Fruit fly (Drosophila melanogaster) whole organism, embryonic: ENCODE results near the gene Hecw.

ENCODE experiments used
- Adf1 ChIP-seq: fragments of 200-800 bp; sonication (Bioruptor generic); IDR thresholded peaks from 2 replicates; pipeline ENCODE4 v1.3.6; 2022; ENCODE audit warnings: missing biosample characterization, missing genetic modification characterization
- B-H2 ChIP-seq: fragments of 200-800 bp; sonication (Bioruptor generic); optimal IDR thresholded peaks from 2 replicates; lab custom pipeline; 2018; ENCODE audit warnings: missing biosample characterization, mild to moderate bottlenecking, missing genetic modification characterization
- CG11398 ChIP-seq: fragments of 200-800 bp; sonication (Bioruptor generic); optimal IDR thresholded peaks from 2 replicates; lab custom pipeline; 2016; ENCODE audit warnings: missing biosample characterization, missing genetic modification characterization
- CG11504 ChIP-seq: fragments of 200-800 bp; sonication (Bioruptor generic); optimal IDR thresholded peaks from 3 replicates; lab custom pipeline; 2019; ENCODE audit warnings: missing biosample characterization, mild to moderate bottlenecking, missing genetic modification characterization, moderate library complexity
- CG11695 ChIP-seq: fragments of 200-800 bp; sonication (Bioruptor generic); IDR thresholded peaks from 3 replicates; pipeline ENCODE4 v1.3.6; 2022; ENCODE audit warnings: missing biosample characterization, missing genetic modification characterization
- CG12104 ChIP-seq: fragments of 200-800 bp; sonication (Bioruptor generic); optimal IDR thresholded peaks from 3 replicates; lab custom pipeline; 2016; ENCODE audit warnings: missing biosample characterization, missing genetic modification characterization
- CG1233 ChIP-seq: fragments of 200-800 bp; sonication (Bioruptor generic); optimal IDR thresholded peaks from 4 replicates; lab custom pipeline; 2018; ENCODE audit warnings: missing biosample characterization, mild to moderate bottlenecking, missing genetic modification characterization
- CG14014 ChIP-seq: fragments of 200-800 bp; sonication (Bioruptor generic); IDR thresholded peaks from 2 replicates; pipeline ENCODE4 v1.3.6; 2022; ENCODE audit warnings: missing biosample characterization, missing genetic modification characterization
- CG15269 ChIP-seq: fragments of 200-800 bp; sonication (Bioruptor generic); optimal IDR thresholded peaks from 2 replicates; lab custom pipeline; 2018; ENCODE audit warnings: missing biosample characterization, mild to moderate bottlenecking, missing genetic modification characterization, moderate library complexity
- CG16813 ChIP-seq: fragments of 200-800 bp; sonication (Bioruptor generic); IDR thresholded peaks from 3 replicates; pipeline ENCODE4 v1.3.6; 2022; ENCODE audit warnings: missing biosample characterization, missing genetic modification characterization; ENCODE audit not compliant: partially characterized antibody
- CG18262 ChIP-seq: fragments of 200-800 bp; optimal IDR thresholded peaks from 3 replicates; lab custom pipeline; 2019; ENCODE audit warnings: missing biosample characterization, mild to moderate bottlenecking, missing genetic modification characterization, moderate library complexity
- CG2712 ChIP-seq: fragments of 200-800 bp; optimal IDR thresholded peaks from 3 replicates; lab custom pipeline; 2019; ENCODE audit warnings: missing biosample characterization, mild to moderate bottlenecking, missing genetic modification characterization, moderate library complexity
- CG30020 ChIP-seq: fragments of 200-800 bp; optimal IDR thresholded peaks from 2 replicates; lab custom pipeline; 2019; ENCODE audit warnings: missing biosample characterization, mild to moderate bottlenecking, missing genetic modification characterization, moderate library complexity
- CG31224 ChIP-seq: fragments of 200-800 bp; sonication (Bioruptor generic); IDR thresholded peaks from 2 replicates; pipeline ENCODE4 v1.3.6; 2022; ENCODE audit warnings: missing biosample characterization, missing genetic modification characterization
- CG4424 ChIP-seq: fragments of 200-800 bp; sonication (Bioruptor generic); optimal IDR thresholded peaks from 3 replicates; lab custom pipeline; 2016; ENCODE audit warnings: missing biosample characterization, missing genetic modification characterization
- CG4707 ChIP-seq: fragments of 200-800 bp; sonication (Bioruptor generic); optimal IDR thresholded peaks from 2 replicates; lab custom pipeline; 2018; ENCODE audit warnings: missing biosample characterization, mild to moderate bottlenecking, missing genetic modification characterization, moderate library complexity
- CG9437 ChIP-seq: fragments of 200-800 bp; sonication (Bioruptor generic); optimal IDR thresholded peaks from 2 replicates; lab custom pipeline; 2018; ENCODE audit warnings: missing biosample characterization, mild to moderate bottlenecking, missing genetic modification characterization
- Dip2 ChIP-seq: fragments of 200-800 bp; sonication (Bioruptor generic); IDR thresholded peaks from 2 replicates; pipeline ENCODE4 v1.3.6; 2022; ENCODE audit warnings: missing biosample characterization, missing genetic modification characterization
- Doc3 ChIP-seq: fragments of 200-800 bp; sonication (Bioruptor generic); IDR thresholded peaks from 3 replicates; pipeline ENCODE4 v1.3.6; 2022; ENCODE audit warnings: missing biosample characterization, missing genetic modification characterization; ENCODE audit not compliant: partially characterized antibody
- HLH54F ChIP-seq: fragments of 200-800 bp; sonication (Bioruptor generic); optimal IDR thresholded peaks from 3 replicates; lab custom pipeline; 2016; ENCODE audit warnings: missing biosample characterization, missing genetic modification characterization
- HmgZ ChIP-seq: fragments of 200-800 bp; sonication (Bioruptor generic); optimal IDR thresholded peaks from 2 replicates; lab custom pipeline; 2018; ENCODE audit warnings: missing biosample characterization, mild to moderate bottlenecking, missing genetic modification characterization
- Kr ChIP-seq: fragments of 200-800 bp; sonication (Bioruptor generic); optimal IDR thresholded peaks from 2 replicates; lab custom pipeline; 2017; ENCODE audit warnings: missing biosample characterization, mild to moderate bottlenecking, missing genetic modification characterization
- Lim3 ChIP-seq: fragments of 200-800 bp; sonication (Bioruptor generic); IDR thresholded peaks from 2 replicates; pipeline ENCODE4 v1.3.6; 2022; ENCODE audit warnings: missing biosample characterization, missing genetic modification characterization
- Mes4 ChIP-seq: fragments of 200-800 bp; sonication (Bioruptor generic); optimal IDR thresholded peaks from 2 replicates; lab custom pipeline; 2016; ENCODE audit warnings: missing biosample characterization, missing genetic modification characterization
- NFAT ChIP-seq: fragments of 200-800 bp; sonication (Bioruptor generic); IDR thresholded peaks from 2 replicates; pipeline ENCODE4 v1.3.6; 2022; ENCODE audit warnings: missing biosample characterization, missing genetic modification characterization
- NK7.1 ChIP-seq: fragments of 200-800 bp; sonication (Bioruptor generic); optimal IDR thresholded peaks from 3 replicates; lab custom pipeline; 2016; ENCODE audit warnings: missing biosample characterization, missing genetic modification characterization
- Xrp1 ChIP-seq: fragments of 200-800 bp; sonication (Bioruptor generic); IDR thresholded peaks from 2 replicates; pipeline ENCODE4 v1.3.6; 2022; ENCODE audit warnings: missing biosample characterization, missing genetic modification characterization
- ap ChIP-seq: fragments of 200-800 bp; sonication (Bioruptor generic); IDR thresholded peaks from 2 replicates; pipeline ENCODE4 v1.3.6; 2022; ENCODE audit warnings: missing biosample characterization, missing genetic modification characterization
- cas ChIP-seq: fragments of 200-800 bp; sonication (Bioruptor generic); IDR thresholded peaks from 2 replicates; pipeline ENCODE4 v1.3.6; 2022; ENCODE audit warnings: missing biosample characterization, missing genetic modification characterization
- dmrt99B ChIP-seq: fragments of 200-800 bp; sonication (Bioruptor generic); optimal IDR thresholded peaks from 2 replicates; lab custom pipeline; 2018; ENCODE audit warnings: missing biosample characterization, mild to moderate bottlenecking, missing genetic modification characterization, moderate library complexity
- gce ChIP-seq: fragments of 200-800 bp; sonication (Bioruptor generic); IDR thresholded peaks from 3 replicates; pipeline ENCODE4 v1.3.6; 2022; ENCODE audit warnings: missing biosample characterization, missing genetic modification characterization
- grau ChIP-seq: fragments of 200-800 bp; optimal IDR thresholded peaks from 3 replicates; lab custom pipeline; 2019; ENCODE audit warnings: missing biosample characterization, mild to moderate bottlenecking, missing genetic modification characterization, moderate library complexity
- gsb-n ChIP-seq: fragments of 200-800 bp; sonication (Bioruptor generic); optimal IDR thresholded peaks from 3 replicates; lab custom pipeline; 2018; ENCODE audit warnings: missing biosample characterization, mild to moderate bottlenecking, missing genetic modification characterization
- kay ChIP-seq: fragments of 200-800 bp; sonication (Bioruptor generic); optimal IDR thresholded peaks from 2 replicates; lab custom pipeline; 2016; ENCODE audit warnings: missing biosample characterization, missing genetic modification characterization
- ken ChIP-seq: fragments of 200-800 bp; sonication (Bioruptor generic); IDR thresholded peaks from 3 replicates; pipeline ENCODE4 v1.3.6; 2022; ENCODE audit warnings: missing biosample characterization, missing genetic modification characterization
- lbe ChIP-seq: fragments of 200-800 bp; sonication (Bioruptor generic); optimal IDR thresholded peaks from 2 replicates; lab custom pipeline; 2016; ENCODE audit warnings: missing biosample characterization, mild to moderate bottlenecking, missing genetic modification characterization
- odd ChIP-seq: fragments of 200-800 bp; sonication (Bioruptor generic); optimal IDR thresholded peaks from 2 replicates; lab custom pipeline; 2017; ENCODE audit warnings: missing biosample characterization, mild to moderate bottlenecking, missing genetic modification characterization
- peb ChIP-seq: fragments of 200-800 bp; sonication (Bioruptor generic); IDR thresholded peaks from 2 replicates; pipeline ENCODE4 v1.3.6; 2022; ENCODE audit warnings: missing biosample characterization, missing genetic modification characterization
- pfk ChIP-seq: fragments of 200-800 bp; sonication (Bioruptor generic); optimal IDR thresholded peaks from 2 replicates; lab custom pipeline; 2018; ENCODE audit warnings: missing biosample characterization, mild to moderate bottlenecking, missing genetic modification characterization, moderate library complexity
- pita ChIP-seq: fragments of 200-800 bp; sonication (Bioruptor generic); optimal IDR thresholded peaks from 2 replicates; lab custom pipeline; 2017; ENCODE audit warnings: missing biosample characterization, mild to moderate bottlenecking, missing genetic modification characterization
- pnt ChIP-seq: fragments of 200-800 bp; sonication (Bioruptor generic); optimal IDR thresholded peaks from 3 replicates; lab custom pipeline; 2016; ENCODE audit warnings: missing biosample characterization, missing genetic modification characterization
- ranshi ChIP-seq: fragments of 200-800 bp; sonication (Bioruptor generic); IDR thresholded peaks from 2 replicates; pipeline ENCODE4 v1.3.6; 2022; ENCODE audit warnings: missing biosample characterization, missing genetic modification characterization
- rib ChIP-seq: fragments of 200-800 bp; sonication (Bioruptor generic); IDR thresholded peaks from 2 replicates; pipeline ENCODE4 v1.3.6; 2022; ENCODE audit warnings: missing biosample characterization, missing genetic modification characterization
- row ChIP-seq: fragments of 200-800 bp; sonication (Bioruptor generic); IDR thresholded peaks from 3 replicates; pipeline ENCODE4 v1.3.6; 2022; ENCODE audit warnings: missing biosample characterization, missing genetic modification characterization
- salm ChIP-seq: fragments of 200-800 bp; sonication (Bioruptor generic); optimal IDR thresholded peaks from 2 replicates; lab custom pipeline; 2018; ENCODE audit warnings: missing biosample characterization, mild to moderate bottlenecking, missing genetic modification characterization
- shn ChIP-seq: fragments of 200-800 bp; sonication (Bioruptor generic); optimal IDR thresholded peaks from 3 replicates; lab custom pipeline; 2016; ENCODE audit warnings: missing biosample characterization, missing genetic modification characterization
- slou ChIP-seq: fragments of 200-800 bp; sonication (Bioruptor generic); optimal IDR thresholded peaks from 3 replicates; lab custom pipeline; 2016; ENCODE audit warnings: missing biosample characterization, missing genetic modification characterization
- sob ChIP-seq: fragments of 200-800 bp; sonication (Bioruptor generic); IDR thresholded peaks from 2 replicates; pipeline ENCODE4 v1.3.6; 2022; ENCODE audit warnings: missing biosample characterization, missing genetic modification characterization
- sug ChIP-seq: fragments of 200-800 bp; optimal IDR thresholded peaks from 2 replicates; lab custom pipeline; 2019; ENCODE audit warnings: missing biosample characterization, mild to moderate bottlenecking, missing genetic modification characterization, moderate library complexity
- tgo ChIP-seq: fragments of 200-800 bp; sonication (Bioruptor generic); IDR thresholded peaks from 3 replicates; pipeline ENCODE4 v1.3.6; 2022; ENCODE audit warnings: missing biosample characterization, missing genetic modification characterization
- tin ChIP-seq: fragments of 200-800 bp; sonication (Bioruptor generic); optimal IDR thresholded peaks from 3 replicates; lab custom pipeline; 2016; ENCODE audit warnings: missing biosample characterization, missing genetic modification characterization
- yki ChIP-seq: fragments of >200 bp; optimal IDR thresholded peaks from 3 replicates; lab custom pipeline; 2018
- z ChIP-seq: fragments of 200-800 bp; sonication (Bioruptor generic); IDR thresholded peaks from 3 replicates; pipeline ENCODE4 v1.3.6; 2022; ENCODE audit warnings: missing biosample characterization, missing genetic modification characterization

Hecw gene

dm6 chrX:9589928-9590327, 18.8 kb upstream of the Hecw start (continued):
- peak; percentile 51 for TF ChIP-seq Xrp1 (GFP tag; lab: Robert Waterston, UW)
- peak; percentile 9 for TF ChIP-seq tin (GFP tag; lab: Kevin White, UChicago)
- no peak for TF ChIP-seq NFAT (GFP tag; lab: Robert Waterston, UW)
- no peak for TF ChIP-seq shn
- TF ChIP-seq CG4424 = peak; percentile 17
- no peak for TF ChIP-seq gsb-n
- no peak for TF ChIP-seq rib (GFP tag; lab: Robert Waterston, UW)
- TF ChIP-seq HLH54F (GFP tag; lab: Kevin White, UChicago) = no peak
- no peak for TF ChIP-seq CG14014 (GFP tag; lab: Robert Waterston, UW)
- TF ChIP-seq Dip2 (GFP tag; lab: Robert Waterston, UW) = no peak
- TF ChIP-seq CG2712 (tag; lab: Kevin White, UChicago) = peak; percentile 58
- peak; percentile 72 for TF ChIP-seq dmrt99B (tag; lab: Kevin White, UChicago)
- no peak for TF ChIP-seq slou
- TF ChIP-seq cas = no peak
- TF ChIP-seq CG16813 = no peak
- TF ChIP-seq CG1233 (GFP tag; lab: Kevin White, UChicago) = peak; percentile 40
- no peak for TF ChIP-seq kay (GFP tag; lab: Kevin White, UChicago)
- no peak for TF ChIP-seq CG31224
- peak; percentile 36 for TF ChIP-seq odd (GFP tag; lab: Kevin White, UChicago)
- peak; percentile 67 for TF ChIP-seq grau (tag; lab: Kevin White, UChicago)
- peak; percentile 13 for TF ChIP-seq CG12104 (GFP tag; lab: Kevin White, UChicago)
- no peak for TF ChIP-seq Adf1
- no peak for TF ChIP-seq pfk (GFP tag; lab: Kevin White, UChicago)
- TF ChIP-seq peb = no peak
- TF ChIP-seq pita (GFP tag; lab: Kevin White, UChicago) = no peak
- TF ChIP-seq CG11695 = peak; percentile 54; the same call in 2 of the 3 replicates
- no peak for TF ChIP-seq salm (tag; lab: Kevin White, UChicago)
- TF ChIP-seq tgo (GFP tag; lab: Robert Waterston, UW) = peak; percentile 20; the same call in 1 of the 3 replicates
- peak; percentile 31 for TF ChIP-seq lbe (GFP tag; lab: Kevin White, UChicago)
- peak; percentile 23 for TF ChIP-seq pnt (GFP tag; lab: Kevin White, UChicago)
- TF ChIP-seq z (GFP tag; lab: Robert Waterston, UW) = no peak
- peak; percentile 10 for TF ChIP-seq HmgZ (tag; lab: Kevin White, UChicago)
- peak; percentile 67 for TF ChIP-seq CG9437 (GFP tag; lab: Kevin White, UChicago)
- no peak for TF ChIP-seq ken (GFP tag; lab: Robert Waterston, UW)
- no peak for TF ChIP-seq Lim3 (GFP tag; lab: Robert Waterston, UW)
- TF ChIP-seq CG30020 (tag; lab: Kevin White, UChicago) = no peak
- TF ChIP-seq yki (lab: Kevin White, UChicago) = no peak
- TF ChIP-seq sob (GFP tag; lab: Robert Waterston, UW) = peak; percentile 20; the same call in 1 of the 2 replicates
- no peak for TF ChIP-seq gce (GFP tag; lab: Robert Waterston, UW)
- TF ChIP-seq sug (tag; lab: Kevin White, UChicago) = peak; percentile 39
- peak; percentile 44 for TF ChIP-seq CG18262
- no peak for TF ChIP-seq B-H2
- TF ChIP-seq ap = no peak; the same call in 1 of the 2 replicates
- TF ChIP-seq row = peak; percentile 74
- no peak for TF ChIP-seq NK7.1 (GFP tag; lab: Kevin White, UChicago)
- peak; percentile 77 for TF ChIP-seq CG11504 (tag; lab: Kevin White, UChicago)
- no peak for TF ChIP-seq Mes4 (GFP tag; lab: Kevin White, UChicago)
- peak; percentile 5 for TF ChIP-seq CG4707 (GFP tag; lab: Kevin White, UChicago)
- no peak for TF ChIP-seq CG11398 (GFP tag; lab: Kevin White, UChicago)
- TF ChIP-seq ranshi (GFP tag; lab: Robert Waterston, UW) = no peak; the same call in 1 of the 2 replicates
- TF ChIP-seq Kr = no peak
- peak; percentile 72 for TF ChIP-seq CG15269 (tag; lab: Kevin White, UChicago)
- TF ChIP-seq Doc3 (GFP tag; lab: Robert Waterston, UW) = no peak
